Worm (Caenorhabditis elegans) whole organism, late embryonic: ENCODE measurements around the gene F08D12.7.

Experiments
- K09A11.1 ChIP-seq: sonication (generic microtip); optimal IDR thresholded peaks from 2 replicates; lab custom pipeline; 2017; ENCODE audit warnings: antibody characterized with exemption, mild to moderate bottlenecking, missing genetic modification characterization, missing compliant biosample characterization; ENCODE audit not compliant: insufficient read depth
- ama-1 ChIP-seq: fragments of 150-350 bp; optimal IDR thresholded peaks from 2 replicates; lab custom pipeline; 2014
- ceh-30 ChIP-seq: fragments of 150-350 bp; optimal IDR thresholded peaks from 2 replicates; lab custom pipeline; 2014; ENCODE audit warnings: missing biosample characterization, missing genetic modification characterization
- ceh-45 ChIP-seq: fragments of 200-800 bp; sonication (Bioruptor generic); IDR thresholded peaks from 2 replicates; pipeline ENCODE4 v1.3.6; 2022; ENCODE audit warnings: missing genetic modification reagents, missing genetic modification characterization, missing compliant biosample characterization
- dve-1 ChIP-seq: sonication (generic microtip); optimal IDR thresholded peaks from 2 replicates; lab custom pipeline; 2017; ENCODE audit warnings: antibody characterized with exemption, mild to moderate bottlenecking, missing genetic modification characterization, missing compliant biosample characterization
- hlh-6 ChIP-seq: sonication (generic microtip); optimal IDR thresholded peaks from 2 replicates; lab custom pipeline; 2016; ENCODE audit warnings: missing genotype, missing genetic modification characterization, missing compliant biosample characterization
- pax-1 ChIP-seq: fragments of 150-350 bp; optimal IDR thresholded peaks from 2 replicates; lab custom pipeline; 2014; ENCODE audit warnings: missing biosample characterization, missing genetic modification characterization
- tbx-7 ChIP-seq: sonication (generic microtip); optimal IDR thresholded peaks from 2 replicates; lab custom pipeline; 2016; ENCODE audit warnings: missing genotype, missing genetic modification characterization, missing compliant biosample characterization

DNA sequence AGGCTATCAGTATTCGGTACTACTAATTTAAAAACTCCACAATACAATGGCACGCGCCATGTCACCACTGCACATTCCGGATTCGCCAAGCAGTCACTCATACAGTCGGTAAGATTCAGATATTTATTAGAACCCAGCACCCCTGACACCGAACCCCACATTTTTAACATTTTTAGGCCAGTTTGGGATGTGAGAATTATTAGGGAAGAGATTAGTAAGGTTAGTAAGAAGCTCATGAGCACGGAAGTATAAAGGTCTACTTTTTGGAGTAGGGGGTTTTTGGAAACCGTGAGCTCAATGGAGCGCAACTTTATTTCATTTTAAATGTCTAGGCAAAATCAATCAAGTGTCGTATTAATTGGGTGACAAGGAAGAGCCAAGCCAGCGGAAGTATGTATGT is 11.0 kb downstream of the F08D12.7 start, which contains the start of gene F29A7.8:
- TF ChIP-seq pax-1 (tag; lab: Kevin White, UChicago) (no peak), ceh-45 (GFP tag; lab: Robert Waterston, UW) (no peak), dve-1 (tag; lab: Kevin White, UChicago) (no peak), ceh-30 (no peak), ama-1 (no peak), tbx-7 (tag; lab: Kevin White, UChicago) (no peak), hlh-6 (tag; lab: Kevin White, UChicago) (no peak), K09A11.1 (tag; lab: Kevin White, UChicago) (no peak)
